Fruit fly (Drosophila melanogaster) whole organism, embryonic: ENCODE measurements around the gene CG34293.

Experiments
- CG12236 ChIP-seq: fragments of 200-800 bp; sonication (Bioruptor generic); optimal IDR thresholded peaks from 2 replicates; lab custom pipeline; 2016; ENCODE audit warnings: missing biosample characterization, missing genetic modification characterization
- CG5953 ChIP-seq: fragments of 200-800 bp; sonication (Bioruptor generic); IDR thresholded peaks from 2 replicates; pipeline ENCODE4 v1.3.6; 2022; ENCODE audit warnings: missing biosample characterization, missing genetic modification characterization
- kay ChIP-seq: fragments of 200-800 bp; sonication (Bioruptor generic); optimal IDR thresholded peaks from 2 replicates; lab custom pipeline; 2016; ENCODE audit warnings: missing biosample characterization, missing genetic modification characterization
- sc ChIP-seq, 3 experiments: fragments of >200 bp in 2 of 3; fragments of 200-800 bp in 1 of 3; sonication (Bioruptor generic) in 1 of 3; optimal IDR thresholded peaks; 2 replicates in 2 of 3; 3 replicates in 1 of 3; lab custom pipeline; 2017; ENCODE audit warnings: mild to moderate bottlenecking in 1 of 3, missing biosample characterization in 1 of 3, missing genetic modification characterization in 1 of 3, missing genetic modification reagents in 1 of 3

- TF ChIP-seq CG12236 (GFP tag; lab: Kevin White, UChicago) (no peak), CG5953 (GFP tag; lab: Robert Waterston, UW) (no peak), sc (optimal IDR thresholded peaks at IDR 0.05; lab: Kevin White, UChicago) (no peak), sc (GFP tag; optimal IDR thresholded peaks at IDR 0.05; lab: Kevin White, UChicago) (no peak), kay (GFP tag; lab: Kevin White, UChicago) (no peak)
Observed at dm6 chr3R:27148812-27149769, 16.3 kb downstream of the CG34293 start.
